Worm (Caenorhabditis elegans) whole organism, L4 larva: ENCODE measurements around the gene F46G10.1.

Experiments
- F26F4.8 ChIP-seq: fragments of 200-800 bp; sonication (Bioruptor generic); conservative IDR thresholded peaks from 2 replicates; pipeline ENCODE4 v1.3.6; 2022; ENCODE audit warnings: missing genetic modification characterization, missing compliant biosample characterization
- T20F7.1 ChIP-seq: fragments of 200-800 bp; sonication (Bioruptor generic); optimal IDR thresholded peaks from 2 replicates; lab custom pipeline; 2018; ENCODE audit warnings: mild to moderate bottlenecking, missing genetic modification characterization, missing compliant biosample characterization
- T26A8.4 ChIP-seq: fragments of 200-800 bp; sonication (Bioruptor generic); IDR thresholded peaks from 2 replicates; pipeline ENCODE4 v1.3.6; 2022; ENCODE audit warnings: missing genetic modification characterization, missing compliant biosample characterization
- Y105C5A.15 ChIP-seq: fragments of 200-800 bp; sonication (Bioruptor generic); IDR thresholded peaks from 2 replicates; pipeline ENCODE4 v1.3.6; 2022; ENCODE audit warnings: missing genetic modification characterization, missing compliant biosample characterization
- Y48G9A.11 ChIP-seq: fragments of 200-800 bp; sonication (Bioruptor generic); IDR thresholded peaks from 2 replicates; pipeline ENCODE4 v1.3.6; 2022; ENCODE audit warnings: missing genetic modification reagents, missing genetic modification characterization, missing compliant biosample characterization
- Y75B8A.6 ChIP-seq: fragments of 200-800 bp; sonication (Bioruptor generic); IDR thresholded peaks from 2 replicates; pipeline ENCODE4 v1.3.6; 2022; ENCODE audit warnings: missing genetic modification reagents, missing genetic modification characterization, missing compliant biosample characterization
- ZK546.5 ChIP-seq, 2 experiments: sonication (generic microtip); optimal IDR thresholded peaks; 2 replicates each; lab custom pipeline; 2017; ENCODE audit warnings: missing biosample characterization in 2 of 2, missing genetic modification characterization in 2 of 2
- attf-4 ChIP-seq: sonication (generic microtip); optimal IDR thresholded peaks from 3 replicates; lab custom pipeline; 2017; ENCODE audit warnings: missing biosample characterization, missing genetic modification characterization
- ceh-32 ChIP-seq: sonication (generic microtip); optimal IDR thresholded peaks from 2 replicates; lab custom pipeline; 2016; ENCODE audit warnings: mild to moderate bottlenecking, missing genetic modification characterization, missing compliant biosample characterization; ENCODE audit not compliant: poor library complexity
- ceh-62 ChIP-seq: sonication (generic microtip); optimal IDR thresholded peaks from 2 replicates; lab custom pipeline; 2017; ENCODE audit warnings: missing biosample characterization, missing genetic modification characterization
- ceh-82 ChIP-seq: sonication (generic microtip); optimal IDR thresholded peaks from 2 replicates; lab custom pipeline; 2017; ENCODE audit warnings: missing biosample characterization, missing genetic modification characterization
- cey-2 ChIP-seq: sonication (generic microtip); optimal IDR thresholded peaks from 3 replicates; lab custom pipeline; 2017; ENCODE audit warnings: missing genetic modification characterization, mild to moderate bottlenecking, missing compliant biosample characterization, antibody characterized with exemption, borderline replicate concordance; ENCODE audit not compliant: insufficient read depth
- daf-12 ChIP-seq: fragments of 150-350 bp; optimal IDR thresholded peaks from 2 replicates; lab custom pipeline; 2014; ENCODE audit warnings: missing biosample characterization, missing genetic modification reagents, missing genetic modification characterization
- daf-16 ChIP-seq, 3 experiments: sonication (generic microtip); optimal IDR thresholded peaks; 2 replicates each; lab custom pipeline; 2016 to 2017; ENCODE audit warnings: missing genetic modification characterization in 3 of 3, missing genetic modification reagents in 3 of 3, mild to moderate bottlenecking in 2 of 3, missing compliant biosample characterization in 2 of 3, missing biosample characterization in 1 of 3, moderate library complexity in 1 of 3
- dpl-1 ChIP-seq: fragments of 150-350 bp; optimal IDR thresholded peaks from 2 replicates; lab custom pipeline; 2014; ENCODE audit warnings: missing biosample characterization, missing genetic modification reagents, missing genetic modification characterization
- dve-1 ChIP-seq: sonication (generic microtip); optimal IDR thresholded peaks from 2 replicates; lab custom pipeline; 2017; ENCODE audit warnings: antibody characterized with exemption, mild to moderate bottlenecking, missing genetic modification characterization, missing compliant biosample characterization; ENCODE audit not compliant: insufficient read depth
- fkh-10 ChIP-seq: fragments of 150-350 bp; optimal IDR thresholded peaks from 2 replicates; lab custom pipeline; 2014; ENCODE audit warnings: missing biosample characterization, missing genetic modification reagents, missing genetic modification characterization
- gei-8 ChIP-seq: fragments of 200-800 bp; sonication (Bioruptor generic); optimal IDR thresholded peaks from 2 replicates; lab custom pipeline; 2018; ENCODE audit warnings: mild to moderate bottlenecking, missing genetic modification characterization, missing compliant biosample characterization
- hlh-11 ChIP-seq: fragments of 200-800 bp; sonication (Bioruptor generic); optimal IDR thresholded peaks from 2 replicates; lab custom pipeline; 2018; ENCODE audit warnings: mild to moderate bottlenecking, missing genetic modification characterization, missing compliant biosample characterization
- hlh-30 ChIP-seq: sonication (generic microtip); optimal IDR thresholded peaks from 2 replicates; lab custom pipeline; 2017; ENCODE audit warnings: antibody characterized with exemption, mild to moderate bottlenecking, missing genetic modification characterization, missing compliant biosample characterization; ENCODE audit not compliant: insufficient read depth
- hmg-1.1 ChIP-seq: fragments of 200-800 bp; sonication (Bioruptor generic); IDR thresholded peaks from 2 replicates; pipeline ENCODE4 v1.3.6; 2022; ENCODE audit warnings: missing genetic modification reagents, missing genetic modification characterization, missing compliant biosample characterization
- lin-1 ChIP-seq: fragments of 200-800 bp; sonication (Bioruptor generic); IDR thresholded peaks from 2 replicates; pipeline ENCODE4 v1.3.6; 2022; ENCODE audit warnings: missing genetic modification reagents, missing genetic modification characterization, missing compliant biosample characterization
- lin-39 ChIP-seq: fragments of 150-350 bp; optimal IDR thresholded peaks from 2 replicates; lab custom pipeline; 2014; ENCODE audit warnings: missing biosample characterization, missing genetic modification reagents, missing genetic modification characterization
- madf-9 ChIP-seq: fragments of 200-800 bp; sonication (Bioruptor generic); conservative IDR thresholded peaks from 2 replicates; pipeline ENCODE4 v1.3.6; 2022; ENCODE audit warnings: missing genetic modification reagents, missing genetic modification characterization, missing compliant biosample characterization
- mdl-1 ChIP-seq, 2 experiments: fragments of 150-350 bp in 1 of 2; sonication (generic microtip) in 1 of 2; optimal IDR thresholded peaks; 2 replicates each; lab custom pipeline; 2014 to 2017; ENCODE audit warnings: missing biosample characterization in 2 of 2, missing genetic modification characterization in 2 of 2
- mdt-29 ChIP-seq: fragments of 200-800 bp; sonication (Bioruptor generic); IDR thresholded peaks from 2 replicates; pipeline ENCODE4 v1.3.6; 2022; ENCODE audit warnings: missing genetic modification reagents, missing genetic modification characterization, missing compliant biosample characterization
- mep-1 ChIP-seq: fragments of 150-350 bp; sonication (generic microtip); optimal IDR thresholded peaks from 3 replicates; lab custom pipeline; 2014; ENCODE audit warnings: missing biosample characterization, missing genetic modification characterization
- mxl-2 ChIP-seq: fragments of 200-800 bp; sonication (Bioruptor generic); conservative IDR thresholded peaks from 2 replicates; pipeline ENCODE4 v1.3.6; 2022; ENCODE audit warnings: missing genetic modification reagents, missing genetic modification characterization, missing compliant biosample characterization
- nhr-11 ChIP-seq: fragments of 150-350 bp; optimal IDR thresholded peaks from 2 replicates; lab custom pipeline; 2014; ENCODE audit warnings: missing biosample characterization, missing genetic modification characterization
- nhr-28 ChIP-seq: fragments of 150-350 bp; optimal IDR thresholded peaks from 2 replicates; lab custom pipeline; 2014; ENCODE audit warnings: missing biosample characterization, missing genetic modification characterization
- nhr-41 ChIP-seq: fragments of 200-800 bp; sonication (Bioruptor generic); IDR thresholded peaks from 2 replicates; pipeline ENCODE4 v1.3.6; 2022; ENCODE audit warnings: missing genetic modification reagents, missing genetic modification characterization, missing compliant biosample characterization
- nhr-42 ChIP-seq: fragments of 200-800 bp; sonication (Bioruptor generic); IDR thresholded peaks from 2 replicates; pipeline ENCODE4 v1.3.6; 2022; ENCODE audit warnings: missing genetic modification characterization, missing compliant biosample characterization
- nhr-48 ChIP-seq: sonication (generic microtip); optimal IDR thresholded peaks from 2 replicates; lab custom pipeline; 2016; ENCODE audit warnings: mild to moderate bottlenecking, missing genetic modification characterization, missing compliant biosample characterization
- rbr-2 ChIP-seq: sonication (generic microtip); optimal IDR thresholded peaks from 2 replicates; lab custom pipeline; 2016; ENCODE audit warnings: missing genotype, missing genetic modification characterization, missing compliant biosample characterization
- saeg-2 ChIP-seq: fragments of 200-800 bp; sonication (Bioruptor generic); IDR thresholded peaks from 2 replicates; pipeline ENCODE4 v1.3.6; 2022; ENCODE audit warnings: missing genetic modification reagents, missing genetic modification characterization, missing compliant biosample characterization
- sdz-12 ChIP-seq: fragments of 200-800 bp; sonication (Bioruptor generic); optimal IDR thresholded peaks from 2 replicates; lab custom pipeline; 2018; ENCODE audit warnings: mild to moderate bottlenecking, missing genetic modification characterization, missing compliant biosample characterization
- snpc-4 ChIP-seq: fragments of 150-350 bp; optimal IDR thresholded peaks from 2 replicates; lab custom pipeline; 2014; ENCODE audit warnings: missing biosample characterization, missing genetic modification characterization
- tra-1 ChIP-seq: fragments of 200-800 bp; sonication (Bioruptor generic); IDR thresholded peaks from 2 replicates; pipeline ENCODE4 v1.3.6; 2022; ENCODE audit warnings: missing genetic modification reagents, missing genetic modification characterization, missing compliant biosample characterization
- unc-62 ChIP-seq, 3 experiments: fragments of 150-350 bp in 1 of 3; sonication (generic microtip); optimal IDR thresholded peaks in 2 of 3; peaks in 1 of 3; 1 replicate in 1 of 3; 2 replicates in 2 of 3; lab custom pipeline; 2014 to 2017; ENCODE audit warnings: missing biosample characterization in 3 of 3, missing genetic modification characterization in 3 of 3, missing genetic modification reagents in 3 of 3, missing genotype in 1 of 3
- vab-7 ChIP-seq: fragments of 200-800 bp; sonication (Bioruptor generic); IDR thresholded peaks from 2 replicates; pipeline ENCODE4 v1.3.6; 2022; ENCODE audit warnings: missing genetic modification reagents, missing genetic modification characterization, missing compliant biosample characterization
- zfp-2 ChIP-seq: sonication (generic microtip); optimal IDR thresholded peaks from 2 replicates; lab custom pipeline; 2016; ENCODE audit warnings: mild to moderate bottlenecking, missing genetic modification characterization, missing compliant biosample characterization
- ztf-7 ChIP-seq: fragments of 150-350 bp; optimal IDR thresholded peaks from 2 replicates; lab custom pipeline; 2014; ENCODE audit warnings: missing biosample characterization, missing genetic modification characterization

The F46G10.1 gene

ce11 chrX:13320575-13320974 lies 9.0 kb upstream of the F46G10.1 start (continued):
- TF ChIP-seq ceh-32 (tag; lab: Kevin White, UChicago) (no peak), madf-9 (GFP tag; lab: Robert Waterston, UW) (no peak), nhr-48 (tag; lab: Kevin White, UChicago) (no peak), unc-62 (GFP tag; optimal IDR thresholded peaks at IDR 0.05 in 1 of 2; lab: Kevin White, UChicago) (peak in 1 of 2 experiments; percentile 97), unc-62 (tag; optimal IDR thresholded peaks at IDR 0.05; lab: Kevin White, UChicago) (no peak), nhr-28 (peak; percentile 79), sdz-12 (GFP tag; lab: Kevin White, UChicago) (no peak), Y75B8A.6 (no peak), lin-1 (GFP tag; lab: Robert Waterston, UW) (no peak), snpc-4 (tag; lab: Kevin White, UChicago) (no peak), ceh-62 (no peak), ZK546.5 (tag; optimal IDR thresholded peaks at IDR 0.05; lab: Kevin White, UChicago) (no peak), nhr-42 (GFP tag; lab: Robert Waterston, UW) (no peak)

ce11 chrX:13318316-13318715 lies 6.8 kb upstream of the F46G10.1 start:
- no peak for TF ChIP-seq mep-1 (tag; lab: Kevin White, UChicago)
- peak; percentile 66 for TF ChIP-seq dve-1
- TF ChIP-seq hlh-30 (tag; lab: Kevin White, UChicago), result peak; percentile 72
- peak in 1 of 2 experiments; percentile 20 for TF ChIP-seq mdl-1 (tag; optimal IDR thresholded peaks at IDR 0.05; lab: Kevin White, UChicago)
- TF ChIP-seq nhr-48 (tag; lab: Kevin White, UChicago), result no peak

ce11 chrX:13317532-13317931 lies 6.0 kb upstream of the F46G10.1 start:
- TF ChIP-seq ceh-32 (tag; lab: Kevin White, UChicago), result no peak
- TF ChIP-seq nhr-11 (tag; lab: Kevin White, UChicago), result peak; percentile 33
- TF ChIP-seq daf-16 (GFP tag; optimal IDR thresholded peaks at IDR 0.05; lab: Kevin White, UChicago), result peak in 1 of 2 experiments; percentile 45
- no peak for TF ChIP-seq daf-16 (tag; optimal IDR thresholded peaks at IDR 0.05; lab: Kevin White, UChicago)
- no peak for TF ChIP-seq gei-8 (GFP tag; lab: Kevin White, UChicago)
- no peak for TF ChIP-seq vab-7 (GFP tag; lab: Robert Waterston, UW)
- TF ChIP-seq rbr-2 (tag; lab: Kevin White, UChicago), result no peak

- peak; percentile 94 for TF ChIP-seq nhr-28
- TF ChIP-seq hmg-1.1 (GFP tag; lab: Robert Waterston, UW), result no peak
- peak in 1 of 2 experiments; percentile 35 for TF ChIP-seq mdl-1 (tag; optimal IDR thresholded peaks at IDR 0.05; lab: Kevin White, UChicago)
- peak; percentile 35 for TF ChIP-seq hlh-11 (tag; lab: Kevin White, UChicago)
- TF ChIP-seq tra-1, result no peak
- peak in 1 of 2 experiments; percentile 54 for TF ChIP-seq unc-62 (GFP tag; optimal IDR thresholded peaks at IDR 0.05 in 1 of 2; lab: Kevin White, UChicago)
- TF ChIP-seq unc-62 (tag; optimal IDR thresholded peaks at IDR 0.05; lab: Kevin White, UChicago), result no peak
- no peak for TF ChIP-seq saeg-2 (GFP tag; lab: Robert Waterston, UW)
- no peak for TF ChIP-seq ceh-82 (tag; lab: Kevin White, UChicago)
- peak; percentile 72 for TF ChIP-seq hlh-30 (tag; lab: Kevin White, UChicago)
- TF ChIP-seq mep-1 (tag; lab: Kevin White, UChicago), result peak; percentile 5
- TF ChIP-seq zfp-2 (tag; lab: Kevin White, UChicago), result no peak
These were observed 3.5 kb upstream of the F46G10.1 start for ce11 chrX:13315093-13315492.

- TF ChIP-seq fkh-10, result no peak
- no peak for TF ChIP-seq nhr-41 (GFP tag; lab: Robert Waterston, UW)
- no peak for TF ChIP-seq vab-7 (GFP tag; lab: Robert Waterston, UW)
- no peak for TF ChIP-seq daf-12 (tag; lab: Kevin White, UChicago)
- TF ChIP-seq ztf-7 (tag; lab: Kevin White, UChicago), result no peak
- TF ChIP-seq Y105C5A.15 (GFP tag; lab: Robert Waterston, UW), result no peak
- no peak for TF ChIP-seq lin-39 (tag; lab: Kevin White, UChicago)
- TF ChIP-seq T20F7.1, result no peak
- TF ChIP-seq mdt-29 (GFP tag; lab: Robert Waterston, UW), result no peak
- no peak for TF ChIP-seq attf-4 (tag; lab: Kevin White, UChicago)
- no peak for TF ChIP-seq Y48G9A.11 (GFP tag; lab: Robert Waterston, UW)
- no peak for TF ChIP-seq rbr-2 (tag; lab: Kevin White, UChicago)
- TF ChIP-seq mxl-2 (GFP tag; lab: Robert Waterston, UW), result no peak
- TF ChIP-seq T26A8.4 (GFP tag; lab: Robert Waterston, UW), result no peak
- TF ChIP-seq cey-2, result no peak
- TF ChIP-seq dpl-1 (GFP tag; lab: Kevin White, UChicago), result no peak
- no peak for TF ChIP-seq F26F4.8 (GFP tag; lab: Robert Waterston, UW)
These were observed 792 bp downstream of the F46G10.1 start for ce11 chrX:13310763-13311162.
